Fruit fly (Drosophila melanogaster): Measurements from ENCODE around the gene nxf2.
A peak's percentile ranks its signal among the peaks of the same experiment; 100 is the strongest.

The nxf2 gene

DNA sequence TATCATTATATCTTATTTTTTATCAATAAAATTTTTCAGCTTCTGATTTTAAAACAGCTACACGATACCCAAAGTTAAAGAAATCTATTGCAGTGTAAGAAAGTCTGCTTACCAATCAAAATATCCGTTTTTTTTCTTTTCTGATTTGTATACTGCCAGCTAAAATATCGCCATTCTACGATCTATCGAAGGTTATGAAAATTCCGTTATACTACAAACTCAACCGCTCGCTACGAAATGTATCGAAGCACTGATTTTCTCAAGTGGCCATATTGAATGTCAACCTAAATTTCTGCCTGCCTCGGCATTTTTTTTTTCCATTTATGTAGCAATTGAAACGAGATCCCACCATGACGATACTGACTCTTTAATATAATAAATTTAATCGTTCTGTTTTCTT is at the start of gene nxf2:
nxf2 (minus strand) TSS at position 258 of the 400 bp plus-strand sequence.
- no peak for TF ChIP-seq noc (tag; optimal IDR thresholded peaks at IDR 0.05)

DNA sequence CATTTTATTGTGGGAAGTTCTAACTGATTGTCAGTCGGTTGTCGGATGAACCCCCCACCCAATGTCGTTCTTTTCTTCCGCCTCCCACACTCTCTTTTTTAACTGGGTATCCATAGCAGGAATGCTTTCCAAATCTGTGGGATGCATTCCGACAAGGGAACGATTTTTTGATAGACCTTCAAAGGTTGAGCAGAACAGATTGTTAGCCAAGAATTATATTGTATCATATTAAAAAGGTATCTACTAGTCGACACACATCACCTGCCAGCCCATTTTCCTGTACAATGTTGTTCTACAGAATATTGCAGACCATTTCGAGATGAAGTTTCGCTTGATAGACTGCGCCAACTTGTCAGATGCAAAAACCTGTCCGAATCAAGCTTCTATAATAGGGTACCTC is 49.7 kb upstream of the nxf2 start:
- TF ChIP-seq noc (tag; optimal IDR thresholded peaks at IDR 0.05), result no peak

DNA sequence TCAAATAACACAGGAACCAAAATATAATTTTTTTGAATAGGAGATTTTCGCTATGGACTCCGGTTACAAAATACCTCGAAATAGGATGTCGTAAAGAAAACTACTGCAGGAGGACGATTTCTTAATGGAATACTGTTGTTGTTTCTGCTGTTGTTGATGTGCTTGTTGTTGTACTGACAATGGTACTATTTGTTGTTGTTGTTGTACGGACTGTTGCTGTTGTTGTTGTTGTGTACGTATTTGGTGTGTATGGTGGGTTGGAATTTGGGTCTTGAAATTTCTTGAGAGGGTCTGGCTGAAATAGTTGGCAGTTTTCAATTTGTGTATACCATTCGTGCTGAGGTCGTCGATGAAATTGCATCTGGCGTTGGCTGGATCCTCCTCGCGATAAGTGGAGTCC is 46.1 kb upstream of the nxf2 start:
- TF ChIP-seq noc (tag; optimal IDR thresholded peaks at IDR 0.05), result no peak

DNA sequence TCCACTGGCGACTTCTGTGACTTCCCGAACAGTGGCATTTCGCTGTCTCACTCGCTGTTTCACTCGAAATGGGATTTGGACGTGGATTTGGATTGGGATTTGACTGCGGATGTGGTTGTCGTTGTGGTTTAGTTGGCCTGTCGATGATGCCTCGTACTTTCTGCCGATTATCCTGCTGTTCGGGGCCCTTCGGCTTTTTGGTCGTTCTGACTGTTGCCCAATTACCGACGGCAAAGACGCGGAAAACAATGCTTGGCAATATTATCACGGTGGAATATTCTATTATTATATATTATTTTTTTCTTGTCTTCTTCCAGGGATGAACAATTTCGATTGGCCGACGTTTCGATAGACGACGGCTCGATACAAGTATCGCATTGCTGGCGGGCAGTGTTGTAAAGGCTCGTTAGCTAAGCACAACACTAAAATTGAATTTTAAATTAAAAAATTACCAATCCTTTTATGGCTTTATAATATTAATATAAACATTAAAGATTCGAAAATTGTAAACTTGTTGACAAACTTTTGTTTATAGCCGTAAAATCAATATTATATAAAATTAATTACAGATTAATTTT is 35.1 kb upstream of the nxf2 start, which contains the start of gene Mo25:
Mo25 (minus strand) TSS at position 341 of the 578 bp plus-strand sequence.
- TF ChIP-seq noc (tag; optimal IDR thresholded peaks at IDR 0.05), result no peak

DNA sequence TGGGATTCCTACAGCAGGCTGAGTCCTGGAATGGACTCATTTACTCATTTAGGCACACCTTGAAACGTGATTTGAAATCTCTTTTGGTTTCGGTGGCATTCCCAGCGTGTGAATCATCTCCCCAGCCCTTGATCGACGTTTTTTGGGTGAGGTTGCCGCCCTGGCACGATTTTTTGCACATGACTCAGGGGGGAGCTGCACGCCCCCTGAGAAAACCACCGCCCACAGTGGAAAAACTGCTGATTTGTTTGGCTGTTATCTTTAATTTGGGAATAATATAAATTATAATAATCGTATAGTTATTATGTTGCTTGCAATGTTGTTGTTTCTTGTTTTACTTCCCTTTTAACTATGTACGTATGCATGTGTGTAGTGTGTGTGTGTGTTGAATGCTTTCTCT is 32.9 kb upstream of the nxf2 start:
- TF ChIP-seq noc (tag; optimal IDR thresholded peaks at IDR 0.05), result peak; percentile 58

DNA sequence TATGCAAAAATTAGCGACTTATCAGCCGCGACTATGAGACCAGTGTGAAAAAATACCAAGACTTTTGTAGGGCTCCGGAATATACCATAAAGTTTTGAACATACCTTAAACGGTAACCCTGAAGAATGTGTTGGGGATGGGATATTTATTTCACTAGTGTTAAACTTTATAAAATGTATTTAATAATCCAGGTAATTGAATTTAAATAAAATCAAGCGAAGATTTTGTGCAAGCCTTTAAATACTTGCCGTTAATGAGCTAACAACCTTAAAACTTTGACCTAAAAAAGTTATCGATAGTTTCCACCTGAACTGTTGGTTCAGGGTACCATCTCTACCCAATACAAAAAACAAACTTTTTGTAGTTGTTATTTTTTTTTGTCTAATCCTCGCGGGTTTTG is 32.0 kb upstream of the nxf2 start, which contains the start of gene CG4101:
CG4101 (plus strand) TSS at position 335 of the 400 bp plus-strand sequence.
- TF ChIP-seq noc (tag; optimal IDR thresholded peaks at IDR 0.05), result peak; percentile 86

DNA sequence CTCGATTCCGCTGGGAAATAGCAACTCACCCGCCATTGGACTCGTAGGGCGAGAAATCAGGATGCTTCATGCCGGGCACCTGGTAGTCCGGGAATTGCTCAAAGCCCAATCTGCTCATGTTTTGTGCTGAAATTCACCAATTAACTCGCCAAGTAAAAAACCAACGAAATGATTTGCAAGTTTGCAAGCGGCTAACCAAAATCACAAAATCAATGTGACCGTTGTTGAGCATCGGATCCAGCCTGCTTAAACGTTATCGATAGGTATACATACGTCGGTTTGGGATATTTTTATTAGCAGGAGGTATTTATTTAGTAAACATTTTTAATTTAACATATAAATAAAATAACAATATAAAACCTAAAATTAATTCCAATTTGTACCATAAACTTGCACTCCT is 30.1 kb upstream of the nxf2 start, which contains the start of gene Prosbeta6:
Prosbeta6 (minus strand) TSS at position 218 of the 400 bp plus-strand sequence.
- TF ChIP-seq noc (tag; optimal IDR thresholded peaks at IDR 0.05), result no peak

DNA sequence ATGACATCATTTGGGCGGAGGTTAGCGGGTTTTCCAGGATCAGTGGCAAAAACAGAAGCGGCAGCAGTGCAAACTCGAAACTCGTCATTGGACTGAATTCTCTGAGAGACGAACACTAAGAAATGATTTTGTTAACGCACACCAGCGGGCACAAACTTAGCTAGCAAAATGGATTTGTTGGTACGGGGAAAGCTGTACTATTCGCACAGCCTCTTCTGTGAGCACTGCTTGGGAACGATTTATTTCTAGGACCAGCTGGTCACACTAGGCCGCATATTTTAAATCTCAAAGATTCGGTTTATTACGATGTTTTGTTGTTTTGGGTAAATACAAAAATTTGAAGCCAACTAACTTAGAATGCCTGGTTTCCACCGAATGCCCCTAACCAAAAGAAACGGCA is 29.0 kb upstream of the nxf2 start, which contains the start of gene CG4098:
CG4098 (minus strand) TSS at position 228 of the 400 bp plus-strand sequence.
- peak; percentile 54 for TF ChIP-seq noc (tag; optimal IDR thresholded peaks at IDR 0.05)

DNA sequence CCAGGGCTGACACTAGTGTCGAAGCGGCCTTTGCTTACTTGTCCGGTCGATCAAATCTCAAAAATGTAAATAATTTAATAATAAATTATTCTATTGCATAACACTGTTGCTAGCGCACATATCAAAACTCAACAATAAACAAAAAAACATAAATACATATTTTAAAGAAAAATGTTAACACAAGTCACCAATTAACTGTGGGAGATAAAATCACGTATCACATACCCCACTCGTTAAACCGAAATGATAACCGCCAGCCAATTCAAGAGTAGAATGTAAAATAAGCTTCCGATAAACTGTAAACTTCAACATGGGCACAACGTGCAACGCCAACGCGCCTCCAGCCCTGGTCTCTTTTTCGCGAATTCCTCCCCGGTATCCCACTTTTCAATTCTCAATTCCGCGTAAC is 22.6 kb upstream of the nxf2 start, which contains the start of gene Arts:
Arts (plus strand) TSS at position 116 of the 409 bp plus-strand sequence.
- TF ChIP-seq noc (tag; optimal IDR thresholded peaks at IDR 0.05), result peak; percentile 21

DNA sequence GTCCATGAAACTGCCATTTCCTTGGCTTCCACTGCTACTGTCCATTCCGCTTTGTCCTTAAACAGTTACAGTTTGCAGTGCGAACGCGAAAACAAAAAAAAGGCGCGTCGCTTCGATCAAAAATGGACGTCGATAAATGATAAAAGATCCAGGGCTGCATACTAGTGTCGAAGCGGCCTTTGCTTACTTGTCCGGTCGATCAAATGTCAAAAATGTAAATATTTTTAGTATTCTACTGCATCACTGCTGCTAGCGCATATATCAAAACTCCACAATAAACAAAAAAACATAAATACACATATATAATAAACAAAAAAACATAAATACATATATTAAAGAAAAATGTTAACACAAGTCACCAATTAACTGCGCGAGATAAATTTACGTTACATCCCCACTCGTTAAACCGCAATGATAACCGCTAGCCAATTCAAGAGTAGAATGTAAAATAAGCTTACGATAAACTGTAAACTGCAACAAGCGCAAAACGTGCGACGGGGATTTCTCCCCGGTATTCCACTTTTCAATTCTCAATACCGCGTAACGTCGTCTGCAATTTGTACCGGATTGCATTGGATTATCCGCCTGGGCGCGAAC is 14.9 kb upstream of the nxf2 start, which contains the start of the genes spd-2 and Apl:
spd-2 (minus strand) TSS at position 93 of the 597 bp plus-strand sequence.
Apl (plus strand) TSS at position 260 of the 597 bp plus-strand sequence.
- no peak for TF ChIP-seq noc (tag; optimal IDR thresholded peaks at IDR 0.05)

DNA sequence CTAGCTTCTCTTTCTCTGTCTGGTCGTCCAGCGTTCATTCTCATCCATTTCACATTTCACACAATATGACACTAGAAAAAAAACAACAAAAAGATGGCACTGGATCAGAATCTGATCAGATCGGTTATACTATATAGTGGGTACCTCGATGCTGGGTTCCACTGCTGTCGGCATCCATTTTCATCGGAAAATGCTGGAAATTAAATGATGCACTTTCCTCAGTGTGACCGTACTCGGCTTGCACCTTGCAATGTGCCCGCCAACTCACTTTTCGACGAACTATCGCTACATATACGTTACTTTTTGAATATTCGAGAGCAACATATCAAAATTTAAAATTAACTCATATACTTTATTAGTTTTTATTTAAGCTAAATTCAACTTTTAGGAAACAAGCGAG is 10.8 kb upstream of the nxf2 start, which contains the start of gene tra:
tra (minus strand) TSS at position 191 of the 400 bp plus-strand sequence.
- TF ChIP-seq noc (tag; optimal IDR thresholded peaks at IDR 0.05), result no peak

DNA sequence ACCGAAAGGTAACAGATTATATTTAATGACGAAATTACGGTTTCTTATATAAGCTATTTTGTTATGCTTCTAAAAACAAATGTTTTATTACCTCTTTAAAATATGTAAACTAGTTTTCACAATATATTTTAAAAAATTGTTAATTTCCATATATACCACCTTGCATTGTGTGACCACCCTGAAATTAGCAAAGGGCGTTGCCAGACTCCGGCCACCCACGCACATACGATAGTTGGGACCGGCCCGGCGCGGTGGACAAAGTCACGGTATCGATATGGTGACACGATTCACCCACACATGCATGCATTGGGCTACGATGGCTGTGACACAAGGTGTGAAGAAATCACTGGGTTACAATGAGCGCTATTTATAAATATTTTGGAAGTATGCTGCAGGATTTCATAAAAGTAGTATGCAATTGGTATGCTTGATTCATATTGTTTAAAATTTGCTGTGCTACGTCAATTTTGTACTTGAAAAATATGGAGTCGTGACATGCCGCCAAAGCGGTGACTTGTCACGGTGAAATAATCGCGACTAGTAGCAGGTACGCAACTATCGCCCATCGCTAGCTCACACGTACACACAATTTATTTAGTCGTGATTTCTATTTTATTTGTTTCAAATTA is 8.0 kb upstream of the nxf2 start:
- TF ChIP-seq noc (tag; optimal IDR thresholded peaks at IDR 0.05), result peak; percentile 33

DNA sequence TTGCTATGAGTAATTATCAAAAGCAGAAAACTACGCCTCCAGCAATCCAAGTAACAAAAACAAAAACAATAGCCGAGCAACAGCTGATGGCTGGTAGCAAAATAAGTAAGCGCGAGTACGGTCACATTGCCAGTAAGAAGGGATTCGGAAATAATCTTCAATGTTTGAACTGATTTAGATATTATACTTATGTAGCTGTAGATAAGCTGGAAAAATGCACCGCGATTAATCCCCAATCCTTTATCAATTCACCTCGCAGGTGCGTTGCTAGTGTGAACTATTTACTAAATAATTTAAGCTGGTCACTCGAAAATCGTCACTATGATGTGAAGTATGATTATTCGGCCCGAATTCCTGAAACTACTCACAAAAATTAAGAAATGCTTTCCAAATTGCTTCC is 6.9 kb upstream of the nxf2 start, which contains the start of the genes Syx8 and CG32163:
Syx8 (minus strand) TSS at position 69 of the 400 bp plus-strand sequence.
CG32163 (plus strand) TSS at position 169 of the 400 bp plus-strand sequence.
- TF ChIP-seq noc (tag; optimal IDR thresholded peaks at IDR 0.05), result peak; percentile 22

DNA sequence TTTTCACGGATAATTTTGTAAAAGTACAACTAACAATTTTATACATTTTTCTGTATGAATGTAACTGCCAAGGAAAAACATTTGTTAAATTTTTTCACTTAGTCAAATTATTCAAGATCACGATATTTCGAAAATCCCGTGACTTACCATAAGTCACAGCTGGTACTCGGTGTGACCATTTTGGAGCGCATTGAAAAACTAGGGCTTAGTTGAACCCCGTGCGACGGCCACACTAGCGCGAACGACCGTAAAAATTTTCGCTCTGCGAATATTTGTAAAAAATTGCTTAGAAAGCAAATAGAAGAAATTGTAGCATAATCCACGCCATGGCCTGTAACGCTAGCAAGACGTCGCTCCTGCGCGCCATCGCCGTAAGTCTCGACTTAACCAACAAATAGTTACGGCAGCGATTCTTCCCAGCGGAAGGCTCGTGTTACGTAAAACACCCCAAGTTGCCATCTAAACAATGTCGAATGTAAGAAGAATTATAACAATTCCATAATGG is 4.0 kb upstream of the nxf2 start, which contains the start of gene UQCR-C2:
UQCR-C2 (plus strand) TSS at position 51 of the 505 bp plus-strand sequence.
- peak; percentile 0 for TF ChIP-seq noc (tag; optimal IDR thresholded peaks at IDR 0.05)

DNA sequence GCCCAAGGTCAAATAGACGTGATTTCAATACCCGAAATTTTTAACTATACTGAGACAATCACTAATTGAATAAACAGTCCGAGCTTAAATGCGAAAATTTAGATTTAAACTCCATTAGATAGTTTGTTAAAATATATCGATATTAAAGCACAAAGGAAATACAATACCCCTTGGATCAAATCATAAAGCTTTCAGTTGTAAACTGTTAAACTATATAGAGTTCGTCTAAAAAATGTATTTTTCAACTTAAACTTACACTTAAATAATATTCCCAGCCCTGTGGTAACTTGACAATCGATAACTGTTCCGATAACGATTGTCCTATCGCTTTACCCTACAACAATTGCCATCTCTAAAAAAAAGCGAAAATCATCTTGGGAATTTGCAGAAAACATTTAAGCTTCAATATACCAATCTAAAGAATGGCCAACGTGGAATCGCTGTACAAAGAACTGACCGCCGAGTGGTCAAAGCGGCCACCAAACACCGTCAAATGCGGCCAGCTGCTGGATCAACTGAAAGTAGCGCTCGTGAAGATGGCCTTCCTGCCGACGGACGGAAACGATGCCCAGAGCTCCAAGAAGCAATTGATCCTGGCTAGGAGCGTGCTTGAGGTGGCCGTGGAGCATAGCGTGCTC is 2.7 kb upstream of the nxf2 start, which contains the start of gene Rpn12:
Rpn12 (plus strand) TSS at position 351 of the 638 bp plus-strand sequence.
- TF ChIP-seq noc (tag; optimal IDR thresholded peaks at IDR 0.05), result peak; percentile 44

Data from whole organism, larva.